Fruit fly (Drosophila melanogaster): Measurements from ENCODE around the gene His2Av.

- TF ChIP-seq psq (optimal IDR thresholded peaks at IDR 0.05) (no peak), CG8478 (optimal IDR thresholded peaks at IDR 0.05) (no peak)
Observed at dm6 chr3R:26866577-26867456, at the start of gene His2Av, which contains the start of gene ball.

All from whole organism.